Worm (Caenorhabditis elegans): ENCODE data around the gene mrpl-11.

DNA sequence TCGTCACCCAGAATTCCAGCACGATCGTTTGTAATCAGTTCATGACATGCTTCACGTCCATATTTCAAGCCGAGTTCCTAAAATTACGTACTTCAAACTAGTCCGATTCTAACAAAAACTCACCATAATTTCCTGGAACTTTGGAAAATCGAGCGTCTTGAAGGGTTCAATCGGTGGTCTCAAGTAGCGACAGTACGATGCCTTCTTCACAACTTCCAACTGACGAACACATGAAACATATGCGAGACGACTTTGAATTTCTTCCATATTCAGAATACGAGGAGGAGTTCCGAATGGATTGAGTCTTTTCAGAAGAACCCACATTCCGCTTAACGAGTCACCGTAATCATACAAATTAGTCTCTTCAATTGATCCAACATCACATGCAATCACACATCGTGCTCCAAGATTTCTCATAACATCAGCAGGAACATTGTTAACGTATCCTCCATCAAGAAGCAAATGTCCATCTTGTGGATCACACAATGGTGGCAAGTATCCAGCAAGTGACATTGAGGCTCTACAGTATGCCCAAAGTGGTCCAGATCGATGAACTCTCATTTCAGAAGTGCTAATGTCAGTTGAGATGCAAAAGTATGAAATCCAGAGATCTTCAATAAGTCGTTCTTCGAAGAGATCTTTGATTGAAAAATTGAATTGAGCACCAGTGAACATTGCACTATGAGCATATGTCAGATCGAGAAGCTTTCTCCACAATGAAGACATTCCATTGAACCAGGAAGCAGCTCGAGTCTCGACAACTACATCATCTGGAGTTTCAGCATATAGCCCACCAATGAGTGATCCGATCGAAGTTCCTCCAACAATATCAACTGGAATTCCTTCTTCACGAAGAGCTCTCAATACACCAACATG lies 8.8 kb downstream of the mrpl-11 start:
- TF ChIP-seq ama-1 (optimal IDR thresholded peaks at IDR 0.05) (no peak), tra-4 (tag; optimal IDR thresholded peaks at IDR 0.05) (no peak), ets-7 (tag; optimal IDR thresholded peaks at IDR 0.05) (no peak), tbx-37 (GFP tag; conservative IDR thresholded peaks at IDR 0.05) (no peak), ceh-13 (GFP tag; optimal IDR thresholded peaks at IDR 0.05) (no peak), B0310.2 (tag; optimal IDR thresholded peaks at IDR 0.05) (no peak)
